Worm (Caenorhabditis elegans): ENCODE data around the gene F54C9.7.
A peak's percentile ranks its signal among the peaks of the same experiment; 100 is the strongest.

Gene F54C9.7

DNA sequence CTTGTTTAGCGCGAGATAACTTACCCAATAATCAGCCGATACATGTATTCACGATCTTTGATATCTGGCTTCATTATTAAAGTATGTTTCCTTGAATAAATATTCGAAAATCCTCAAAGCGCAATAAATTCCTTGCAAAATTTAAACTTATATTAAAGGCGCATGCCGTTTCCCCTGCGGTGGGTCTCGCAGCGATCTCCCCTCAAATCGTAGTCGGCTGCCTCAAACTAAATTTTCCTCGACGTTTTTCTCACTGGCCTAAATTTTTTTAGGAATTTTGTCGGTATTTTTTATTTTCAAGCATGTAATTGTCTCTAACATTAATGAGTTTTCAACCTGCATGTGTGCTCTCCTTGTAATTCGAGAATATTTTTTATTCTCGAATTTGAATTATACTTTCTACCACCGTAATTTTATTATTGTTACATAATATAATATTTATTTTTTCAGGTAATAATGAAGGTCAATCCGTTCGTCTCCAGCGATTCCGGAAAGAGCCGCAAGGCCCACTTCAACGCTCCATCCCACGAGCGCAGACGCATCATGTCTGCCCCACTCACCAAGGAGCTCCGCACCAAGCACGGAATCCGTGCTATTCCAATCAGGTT is 29.3 kb downstream of the F54C9.7 start, which contains the start of the genes cpf-1 and rpl-26 (continued):
- TF ChIP-seq sptf-2 (GFP tag; optimal IDR thresholded peaks at IDR 0.05) (peak; percentile 92), pbrm-1 (GFP tag; IDR thresholded peaks at IDR 0.05) (no peak), madf-6 (GFP tag; IDR thresholded peaks at IDR 0.05) (peak; percentile 38; the same call in 1 of the 2 replicates), ceh-100 (GFP tag; IDR thresholded peaks at IDR 0.05) (no peak), tbp1 (GFP tag; optimal IDR thresholded peaks at IDR 0.05) (peak; percentile 33), nfya-2 (GFP tag; IDR thresholded peaks at IDR 0.05) (no peak), lin-40 (tag; optimal IDR thresholded peaks at IDR 0.05) (no peak), hlh-12 (tag; optimal IDR thresholded peaks at IDR 0.05) (no peak), tlf-1 (GFP tag; optimal IDR thresholded peaks at IDR 0.05) (no peak), B0035.1 (tag; optimal IDR thresholded peaks at IDR 0.05) (no peak), ztf-18 (tag; optimal IDR thresholded peaks at IDR 0.05) (no peak), snpc-1.3 (tag; optimal IDR thresholded peaks at IDR 0.05; ENCODE audit: insufficient read depth) (peak; percentile 34)

DNA sequence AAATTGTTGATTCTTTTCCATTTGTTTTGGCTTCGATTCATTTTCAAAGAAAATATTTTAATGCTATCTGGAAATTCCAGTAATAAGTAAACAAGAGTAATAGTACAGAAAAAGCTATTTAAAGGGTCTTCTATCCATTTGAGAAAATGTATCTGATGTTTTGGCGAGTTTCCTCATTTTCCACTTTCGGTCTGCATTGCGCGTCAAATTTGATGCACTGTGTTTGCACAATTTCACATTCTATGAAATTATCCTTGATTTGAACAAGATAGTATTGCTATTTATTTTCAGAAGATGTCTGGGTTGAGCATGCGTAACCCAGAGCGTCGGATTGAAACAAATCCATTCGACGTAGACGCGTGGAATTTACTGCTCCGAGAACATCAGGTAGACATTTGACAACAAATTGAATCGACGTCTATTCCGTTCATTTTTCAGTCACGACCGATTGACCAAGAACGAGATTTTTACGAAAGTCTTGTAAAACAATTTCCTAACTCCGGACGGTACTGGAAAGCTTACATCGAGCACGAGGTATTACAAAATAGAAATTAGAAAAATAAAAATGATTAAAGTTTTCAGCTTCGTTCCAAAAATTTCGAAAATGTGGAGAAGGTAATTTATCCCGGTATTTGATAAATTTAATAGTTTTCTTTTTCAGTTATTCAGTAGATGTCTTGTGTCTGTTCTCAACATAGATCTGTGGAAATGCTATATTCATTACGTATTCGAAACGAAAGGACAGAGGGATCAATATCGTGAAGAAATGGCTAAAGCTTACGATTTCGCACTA is 30.6 kb downstream of the F54C9.7 start, which contains the start of gene suf-1:
Gene suf-1 (plus strand): TSS at position 280 of the 793 bp plus-strand sequence.
- TF ChIP-seq lag-1 (GFP tag; IDR thresholded peaks at IDR 0.05) (no peak), rpc-1 (optimal IDR thresholded peaks at IDR 0.05) (no peak), rpc-1 (tag; optimal IDR thresholded peaks at IDR 0.05) (peak; percentile 3), zim-3 (tag; optimal IDR thresholded peaks at IDR 0.05) (no peak), ztf-6 (GFP tag; IDR thresholded peaks at IDR 0.05) (no peak), mel-28 (tag; optimal IDR thresholded peaks at IDR 0.05; ENCODE audit: borderline replicate concordance) (no peak), ztf-28 (GFP tag; IDR thresholded peaks at IDR 0.05) (no peak), F22D6.2 (tag; optimal IDR thresholded peaks at IDR 0.05) (no peak), ztf-18 (tag; optimal IDR thresholded peaks at IDR 0.05) (no peak), mes-4 (tag; optimal IDR thresholded peaks at IDR 0.05) (no peak), madf-6 (GFP tag; IDR thresholded peaks at IDR 0.05) (peak; percentile 85), ztf-22 (GFP tag; optimal IDR thresholded peaks at IDR 0.05) (no peak), F10E7.11 (tag; optimal IDR thresholded peaks at IDR 0.05) (no peak), tlf-1 (GFP tag; optimal IDR thresholded peaks at IDR 0.05) (peak; percentile 79), hsf-1 (GFP tag; IDR thresholded peaks at IDR 0.05) (peak; percentile 79), let-526 (GFP tag; IDR thresholded peaks at IDR 0.05) (no peak), Y53F4B.3 (GFP tag; IDR thresholded peaks at IDR 0.05) (no peak), hmg-1.2 (GFP tag; IDR thresholded peaks at IDR 0.05) (peak; percentile 49; the same call in 1 of the 2 replicates), dpl-1 (GFP tag; optimal IDR thresholded peaks at IDR 0.05) (no peak), zfh-2 (GFP tag; conservative IDR thresholded peaks at IDR 0.05) (no peak), pbrm-1 (GFP tag; IDR thresholded peaks at IDR 0.05) (peak; percentile 45; the same call in 1 of the 2 replicates), ztf-26 (tag; optimal IDR thresholded peaks at IDR 0.05) (no peak), aptf-3 (GFP tag; IDR thresholded peaks at IDR 0.05) (peak; percentile 13; the same call in 1 of the 2 replicates), D2030.7 (GFP tag; IDR thresholded peaks at IDR 0.05) (peak; percentile 35; the same call in 1 of the 2 replicates), ztf-3 (GFP tag; optimal IDR thresholded peaks at IDR 0.05) (no peak), snpc-1.3 (tag; optimal IDR thresholded peaks at IDR 0.05; ENCODE audit: insufficient read depth) (peak; percentile 2), Y79H2A.3 (GFP tag; conservative IDR thresholded peaks at IDR 0.05) (no peak), nhr-120 (GFP tag; IDR thresholded peaks at IDR 0.05) (no peak), snpc-1.1 (tag; optimal IDR thresholded peaks at IDR 0.05; ENCODE audit: insufficient read depth) (peak; percentile 64), egl-44 (GFP tag; IDR thresholded peaks at IDR 0.05) (no peak), egl-18 (GFP tag; IDR thresholded peaks at IDR 0.05) (no peak), hrde-1 (tag; optimal IDR thresholded peaks at IDR 0.05; ENCODE audit: borderline replicate concordance) (peak; percentile 92), B0019.2 (GFP tag; conservative IDR thresholded peaks at IDR 0.05) (no peak; the same call in 1 of the 2 replicates), unc-130 (GFP tag; optimal IDR thresholded peaks at IDR 0.05) (peak; percentile 69), ets-4 (GFP tag; optimal IDR thresholded peaks at IDR 0.05) (no peak), F49E8.2 (tag; optimal IDR thresholded peaks at IDR 0.05; ENCODE audit: insufficient read depth) (peak; percentile 94), tbx-9 (tag; optimal IDR thresholded peaks at IDR 0.05; ENCODE audit: borderline replicate concordance) (no peak)

Data from whole organism, young adult.